Worm (Caenorhabditis elegans) whole organism, young adult: ENCODE results near the gene twk-45.

Source experiments
- B0336.3 ChIP-seq: fragments of 200-800 bp; sonication (Bioruptor generic); IDR thresholded peaks from 2 replicates; pipeline ENCODE4 v1.3.6; 2022; ENCODE audit warnings: missing genetic modification characterization, missing compliant biosample characterization
- C06A6.2 ChIP-seq: fragments of 200-800 bp; sonication (Bioruptor generic); conservative IDR thresholded peaks from 2 replicates; pipeline ENCODE4 v1.3.6; 2022; ENCODE audit warnings: missing genetic modification characterization, missing compliant biosample characterization
- D2030.7 ChIP-seq: fragments of 200-800 bp; sonication (Bioruptor generic); IDR thresholded peaks from 2 replicates; pipeline ENCODE4 v1.3.6; 2022; ENCODE audit warnings: missing genetic modification reagents, missing genetic modification characterization, missing compliant biosample characterization
- F22D6.2 ChIP-seq: sonication (generic microtip); optimal IDR thresholded peaks from 2 replicates; lab custom pipeline; 2016; ENCODE audit warnings: mild to moderate bottlenecking, missing genetic modification characterization, missing compliant biosample characterization
- F33H1.4 ChIP-seq: fragments of 200-800 bp; sonication (Bioruptor generic); IDR thresholded peaks from 2 replicates; pipeline ENCODE4 v1.3.6; 2022; ENCODE audit warnings: missing genetic modification reagents, missing genetic modification characterization, missing compliant biosample characterization
- F37B4.10 ChIP-seq: fragments of 200-800 bp; sonication (Bioruptor generic); IDR thresholded peaks from 2 replicates; pipeline ENCODE4 v1.3.6; 2022; ENCODE audit warnings: missing genetic modification characterization, missing compliant biosample characterization
- Y53F4B.3 ChIP-seq: fragments of 200-800 bp; sonication (Bioruptor generic); IDR thresholded peaks from 2 replicates; pipeline ENCODE4 v1.3.6; 2022; ENCODE audit warnings: missing genetic modification reagents, missing genetic modification characterization, missing compliant biosample characterization
- Y53G8AR.9 ChIP-seq: fragments of 200-800 bp; sonication (Bioruptor generic); conservative IDR thresholded peaks from 2 replicates; pipeline ENCODE4 v1.3.6; 2022; ENCODE audit warnings: missing genetic modification reagents, missing genetic modification characterization, missing compliant biosample characterization
- Y79H2A.3 ChIP-seq: fragments of 200-800 bp; sonication (Bioruptor generic); conservative IDR thresholded peaks from 2 replicates; pipeline ENCODE4 v1.3.6; 2022; ENCODE audit warnings: missing genetic modification reagents, missing genetic modification characterization, missing compliant biosample characterization
- Y95B8A.8 ChIP-seq: fragments of 200-800 bp; sonication (Bioruptor generic); IDR thresholded peaks from 2 replicates; pipeline ENCODE4 v1.3.6; 2022; ENCODE audit warnings: missing genetic modification reagents, missing genetic modification characterization, missing compliant biosample characterization
- ZK185.1 ChIP-seq: sonication (generic microtip); optimal IDR thresholded peaks from 2 replicates; lab custom pipeline; 2016; ENCODE audit warnings: mild to moderate bottlenecking, missing genetic modification characterization, missing compliant biosample characterization; ENCODE audit not compliant: poor library complexity, severe bottlenecking
- atf-7 ChIP-seq: sonication (generic microtip); optimal IDR thresholded peaks from 2 replicates; lab custom pipeline; 2017; ENCODE audit warnings: mild to moderate bottlenecking, missing genetic modification characterization, missing compliant biosample characterization
- athp-1 ChIP-seq: sonication (generic microtip); optimal IDR thresholded peaks from 2 replicates; lab custom pipeline; 2017; ENCODE audit warnings: mild to moderate bottlenecking, missing genetic modification characterization, missing compliant biosample characterization
- bed-1 ChIP-seq: fragments of 200-800 bp; sonication (Bioruptor generic); IDR thresholded peaks from 2 replicates; pipeline ENCODE4 v1.3.6; 2022; ENCODE audit warnings: missing genetic modification reagents, missing genetic modification characterization, missing compliant biosample characterization
- bed-2 ChIP-seq: fragments of 200-800 bp; sonication (Bioruptor generic); IDR thresholded peaks from 2 replicates; pipeline ENCODE4 v1.3.6; 2022; ENCODE audit warnings: missing genetic modification reagents, missing genetic modification characterization, missing compliant biosample characterization
- cebp-1 ChIP-seq, 2 experiments: fragments of 200-800 bp in 1 of 2; sonication (Bioruptor generic) in 1 of 2; sonication (generic microtip) in 1 of 2; IDR thresholded peaks in 1 of 2; optimal IDR thresholded peaks in 1 of 2; 2 replicates each; pipeline versions ENCODE4 v1.3.6 to Lab custom; 2017 to 2022; ENCODE audit warnings: missing compliant biosample characterization in 2 of 2, missing genetic modification characterization in 2 of 2, mild to moderate bottlenecking in 1 of 2, missing genetic modification reagents in 1 of 2, moderate library complexity in 1 of 2
- cebp-2 ChIP-seq: fragments of 200-800 bp; sonication (Bioruptor generic); IDR thresholded peaks from 2 replicates; pipeline ENCODE4 v1.3.6; 2022; ENCODE audit warnings: missing genetic modification characterization, missing compliant biosample characterization
- ceh-27 ChIP-seq: fragments of 200-800 bp; sonication (Bioruptor generic); optimal IDR thresholded peaks from 2 replicates; lab custom pipeline; 2018; ENCODE audit warnings: mild to moderate bottlenecking, missing genetic modification characterization, moderate library complexity, missing compliant biosample characterization
- dox-1 ChIP-seq: fragments of 200-800 bp; sonication (Bioruptor generic); IDR thresholded peaks from 2 replicates; pipeline ENCODE4 v1.3.6; 2022; ENCODE audit warnings: missing genetic modification reagents, missing genetic modification characterization, missing compliant biosample characterization
- dpff-1 ChIP-seq: sonication (generic microtip); optimal IDR thresholded peaks from 2 replicates; lab custom pipeline; 2017; ENCODE audit warnings: mild to moderate bottlenecking, missing genetic modification characterization, missing compliant biosample characterization
- egl-44 ChIP-seq: fragments of 200-800 bp; sonication (Bioruptor generic); IDR thresholded peaks from 2 replicates; pipeline ENCODE4 v1.3.6; 2022; ENCODE audit warnings: missing genetic modification reagents, missing genetic modification characterization, missing compliant biosample characterization
- egrh-3 ChIP-seq: fragments of 200-800 bp; sonication (Bioruptor generic); IDR thresholded peaks from 2 replicates; pipeline ENCODE4 v1.3.6; 2022; ENCODE audit warnings: missing genetic modification reagents, missing genetic modification characterization, missing compliant biosample characterization
- ekl-4 ChIP-seq: fragments of 200-800 bp; sonication (Bioruptor generic); IDR thresholded peaks from 2 replicates; pipeline ENCODE4 v1.3.6; 2022; ENCODE audit warnings: missing genetic modification reagents, missing genetic modification characterization, missing compliant biosample characterization
- fkh-3 ChIP-seq: sonication (generic microtip); optimal IDR thresholded peaks from 2 replicates; lab custom pipeline; 2016; ENCODE audit warnings: mild to moderate bottlenecking, missing genetic modification characterization, missing compliant biosample characterization
- gei-17 ChIP-seq: fragments of 200-800 bp; sonication (Bioruptor generic); optimal IDR thresholded peaks from 2 replicates; lab custom pipeline; 2018; ENCODE audit warnings: mild to moderate bottlenecking, missing genetic modification characterization, missing compliant biosample characterization
- hlh-26 ChIP-seq: fragments of 200-800 bp; sonication (Bioruptor generic); conservative IDR thresholded peaks from 2 replicates; pipeline ENCODE4 v1.3.6; 2022; ENCODE audit warnings: missing genetic modification reagents, missing genetic modification characterization, missing compliant biosample characterization
- lag-1 ChIP-seq: fragments of 200-800 bp; sonication (Bioruptor generic); IDR thresholded peaks from 2 replicates; pipeline ENCODE4 v1.3.6; 2022; ENCODE audit warnings: missing genetic modification reagents, missing genetic modification characterization, missing compliant biosample characterization
- let-607 ChIP-seq, 2 experiments: fragments of 200-800 bp in 1 of 2; sonication (Bioruptor generic) in 1 of 2; sonication (generic microtip) in 1 of 2; optimal IDR thresholded peaks; 2 replicates each; lab custom pipeline; 2016 to 2018; ENCODE audit warnings: mild to moderate bottlenecking in 2 of 2, missing compliant biosample characterization in 2 of 2, missing genetic modification characterization in 2 of 2, moderate library complexity in 2 of 2, missing genotype in 1 of 2
- lin-40 ChIP-seq: sonication (generic microtip); optimal IDR thresholded peaks from 2 replicates; lab custom pipeline; 2016; ENCODE audit warnings: missing genetic modification characterization, mild to moderate bottlenecking, missing compliant biosample characterization, missing genotype, missing genetic modification reagents
- lir-1 ChIP-seq: fragments of 200-800 bp; sonication (Bioruptor generic); conservative IDR thresholded peaks from 2 replicates; pipeline ENCODE4 v1.3.6; 2022; ENCODE audit warnings: missing genetic modification reagents, missing genetic modification characterization, missing compliant biosample characterization
- madf-3 ChIP-seq: fragments of 200-800 bp; sonication (Bioruptor generic); IDR thresholded peaks from 2 replicates; pipeline ENCODE4 v1.3.6; 2022; ENCODE audit warnings: missing genetic modification reagents, missing genetic modification characterization, missing compliant biosample characterization
- nhr-120 ChIP-seq: fragments of 200-800 bp; sonication (Bioruptor generic); IDR thresholded peaks from 2 replicates; pipeline ENCODE4 v1.3.6; 2022; ENCODE audit warnings: missing genetic modification characterization, missing compliant biosample characterization
- repo-1 ChIP-seq: sonication (generic microtip); optimal IDR thresholded peaks from 2 replicates; lab custom pipeline; 2017; ENCODE audit warnings: mild to moderate bottlenecking, missing genetic modification characterization, missing compliant biosample characterization
- rpc-1 ChIP-seq, 2 experiments: fragments of 150-350 bp in 1 of 2; sonication (generic microtip) in 1 of 2; optimal IDR thresholded peaks; 2 replicates each; lab custom pipeline; 2014 to 2018; ENCODE audit warnings: missing biosample characterization in 1 of 2, missing genetic modification characterization in 1 of 2, missing genetic modification reagents in 1 of 2, missing genotype in 1 of 2
- sdz-38 ChIP-seq: sonication (generic microtip); optimal IDR thresholded peaks from 2 replicates; lab custom pipeline; 2016; ENCODE audit warnings: missing genotype, missing genetic modification characterization, missing compliant biosample characterization
- sea-2 ChIP-seq: fragments of 200-800 bp; sonication (Bioruptor generic); IDR thresholded peaks from 2 replicates; pipeline ENCODE4 v1.3.6; 2022; ENCODE audit warnings: missing genetic modification characterization, missing compliant biosample characterization
- snpc-1.3 ChIP-seq: sonication (generic microtip); optimal IDR thresholded peaks from 2 replicates; lab custom pipeline; 2017; ENCODE audit warnings: missing genetic modification characterization, mild to moderate bottlenecking, missing compliant biosample characterization, antibody characterized with exemption, moderate library complexity, missing genotype, missing genetic modification reagents; ENCODE audit not compliant: insufficient read depth
- snpc-3.4 ChIP-seq: sonication (generic microtip); optimal IDR thresholded peaks from 2 replicates; lab custom pipeline; 2017; ENCODE audit warnings: missing genetic modification characterization, mild to moderate bottlenecking, missing compliant biosample characterization, antibody characterized with exemption, moderate library complexity, missing genotype, missing genetic modification reagents
- sptf-2 ChIP-seq: fragments of 200-800 bp; sonication (Bioruptor generic); optimal IDR thresholded peaks from 2 replicates; lab custom pipeline; 2018; ENCODE audit warnings: mild to moderate bottlenecking, missing genetic modification characterization, missing compliant biosample characterization
- tbx-9 ChIP-seq: sonication (generic microtip); optimal IDR thresholded peaks from 2 replicates; lab custom pipeline; 2016; ENCODE audit warnings: borderline replicate concordance, missing genetic modification characterization, inconsistent platforms, missing compliant biosample characterization
- zfh-2 ChIP-seq: fragments of 200-800 bp; sonication (Bioruptor generic); conservative IDR thresholded peaks from 2 replicates; pipeline ENCODE4 v1.3.6; 2022; ENCODE audit warnings: missing genetic modification reagents, missing genetic modification characterization, missing compliant biosample characterization
- zim-3 ChIP-seq: sonication (generic microtip); optimal IDR thresholded peaks from 2 replicates; lab custom pipeline; 2017; ENCODE audit warnings: mild to moderate bottlenecking, missing genetic modification characterization, moderate library complexity, missing compliant biosample characterization
- ztf-25 ChIP-seq: fragments of 200-800 bp; sonication (Bioruptor generic); IDR thresholded peaks from 2 replicates; pipeline ENCODE4 v1.3.6; 2022; ENCODE audit warnings: missing genetic modification reagents, missing genetic modification characterization, missing compliant biosample characterization
- ztf-26 ChIP-seq: sonication (generic microtip); optimal IDR thresholded peaks from 2 replicates; lab custom pipeline; 2017; ENCODE audit warnings: missing genetic modification characterization, missing compliant biosample characterization
- ztf-3 ChIP-seq: fragments of 200-800 bp; sonication (Bioruptor generic); optimal IDR thresholded peaks from 2 replicates; lab custom pipeline; 2018; ENCODE audit warnings: mild to moderate bottlenecking, missing genetic modification characterization, missing compliant biosample characterization

Gene twk-45

ce11 chrIII:2834998-2835397, 33.3 kb upstream of the twk-45 start:
- TF ChIP-seq F33H1.4 (no peak), Y95B8A.8 (GFP tag; lab: Robert Waterston, UW) (no peak), B0336.3 (GFP tag; lab: Robert Waterston, UW) (no peak), zim-3 (tag; lab: Kevin White, UChicago) (no peak), lin-40 (no peak), D2030.7 (GFP tag; lab: Robert Waterston, UW) (no peak), ekl-4 (GFP tag; lab: Robert Waterston, UW) (no peak), gei-17 (GFP tag; lab: Kevin White, UChicago) (no peak)
- TF ChIP-seq, all 124 proteins: peak for 0

- TF ChIP-seq sdz-38 (tag; lab: Kevin White, UChicago) (no peak), snpc-3.4 (tag; lab: Kevin White, UChicago) (no peak), egl-44 (GFP tag; lab: Robert Waterston, UW) (no peak), lir-1 (GFP tag; lab: Robert Waterston, UW) (no peak), snpc-1.3 (no peak), sptf-2 (GFP tag; lab: Kevin White, UChicago) (no peak), nhr-120 (GFP tag; lab: Robert Waterston, UW) (no peak), ZK185.1 (tag; lab: Kevin White, UChicago) (no peak), F22D6.2 (no peak), egrh-3 (GFP tag; lab: Robert Waterston, UW) (no peak), B0336.3 (GFP tag; lab: Robert Waterston, UW) (no peak), repo-1 (tag; lab: Kevin White, UChicago) (no peak), atf-7 (no peak), tbx-9 (no peak), dpff-1 (no peak)
Measured at ce11 chrIII:2834363-2834762, 32.7 kb upstream of the twk-45 start, which contains the start of gene txdc-17. txdc-17 (plus strand) TSS chrIII:2834663.

ce11 chrIII:2832483-2832882, 30.8 kb upstream of the twk-45 start, which contains the start of gene Y71H2AM.29:
Y71H2AM.29 (plus strand) TSS chrIII:2832783.
- no peak for TF ChIP-seq ztf-25 (GFP tag; lab: Robert Waterston, UW)
- TF ChIP-seq ceh-27 (GFP tag; lab: Kevin White, UChicago) = no peak
- TF ChIP-seq bed-2 (GFP tag; lab: Robert Waterston, UW) = no peak
- no peak for TF ChIP-seq Y53G8AR.9
- TF ChIP-seq fkh-3 (tag; lab: Kevin White, UChicago) = no peak
- no peak for TF ChIP-seq lin-40
- TF ChIP-seq cebp-2 = no peak
- TF ChIP-seq cebp-1 (GFP tag; IDR thresholded peaks at IDR 0.05; lab: Robert Waterston, UW) = no peak
- TF ChIP-seq cebp-1 (tag; optimal IDR thresholded peaks at IDR 0.05; lab: Kevin White, UChicago) = no peak
- TF ChIP-seq C06A6.2 = no peak
- TF ChIP-seq Y79H2A.3 (GFP tag; lab: Robert Waterston, UW) = no peak
- no peak for TF ChIP-seq hlh-26 (GFP tag; lab: Robert Waterston, UW)
- no peak for TF ChIP-seq madf-3 (GFP tag; lab: Robert Waterston, UW)

ce11 chrIII:2826770-2827169, 25.1 kb upstream of the twk-45 start, which contains the start of gene Y71H2AM.1:
Y71H2AM.1 (plus strand) TSS chrIII:2827070.
- no peak for TF ChIP-seq F37B4.10 (GFP tag; lab: Robert Waterston, UW)
- TF ChIP-seq sea-2 (GFP tag; lab: Robert Waterston, UW) = no peak
- no peak for TF ChIP-seq bed-1 (GFP tag; lab: Robert Waterston, UW)
- no peak for TF ChIP-seq ztf-3
- no peak for TF ChIP-seq cebp-2
- no peak for TF ChIP-seq athp-1 (tag; lab: Kevin White, UChicago)
- TF ChIP-seq rpc-1 (optimal IDR thresholded peaks at IDR 0.05; lab: Kevin White, UChicago) = no peak
- TF ChIP-seq rpc-1 (tag; optimal IDR thresholded peaks at IDR 0.05; lab: Kevin White, UChicago) = no peak
- no peak for TF ChIP-seq zfh-2 (GFP tag; lab: Robert Waterston, UW)
- TF ChIP-seq Y53G8AR.9 = no peak
- no peak for TF ChIP-seq dox-1 (GFP tag; lab: Robert Waterston, UW)
- no peak for TF ChIP-seq Y53F4B.3
- no peak for TF ChIP-seq lag-1 (GFP tag; lab: Robert Waterston, UW)
- TF ChIP-seq ztf-26 (tag; lab: Kevin White, UChicago) = no peak
- TF ChIP-seq let-607 (tag; optimal IDR thresholded peaks at IDR 0.05; lab: Kevin White, UChicago) = no peak
